Worm (Caenorhabditis elegans) whole organism, L4/young adult: ENCODE data around the gene Y116A8A.6.

Source experiments
- W03F9.2 ChIP-seq: fragments of 150-350 bp; optimal IDR thresholded peaks from 2 replicates; lab custom pipeline; 2014; ENCODE audit warnings: missing biosample characterization, missing genetic modification characterization
- dao-5 ChIP-seq: sonication (generic microtip); optimal IDR thresholded peaks from 2 replicates; lab custom pipeline; 2016; ENCODE audit warnings: missing genotype, missing genetic modification characterization, moderate library complexity, missing compliant biosample characterization
- him-1 ChIP-seq: sonication (generic microtip); optimal IDR thresholded peaks from 2 replicates; lab custom pipeline; 2016; ENCODE audit warnings: missing genotype, missing genetic modification reagents, missing genetic modification characterization, missing compliant biosample characterization

Y116A8A.6 gene

DNA sequence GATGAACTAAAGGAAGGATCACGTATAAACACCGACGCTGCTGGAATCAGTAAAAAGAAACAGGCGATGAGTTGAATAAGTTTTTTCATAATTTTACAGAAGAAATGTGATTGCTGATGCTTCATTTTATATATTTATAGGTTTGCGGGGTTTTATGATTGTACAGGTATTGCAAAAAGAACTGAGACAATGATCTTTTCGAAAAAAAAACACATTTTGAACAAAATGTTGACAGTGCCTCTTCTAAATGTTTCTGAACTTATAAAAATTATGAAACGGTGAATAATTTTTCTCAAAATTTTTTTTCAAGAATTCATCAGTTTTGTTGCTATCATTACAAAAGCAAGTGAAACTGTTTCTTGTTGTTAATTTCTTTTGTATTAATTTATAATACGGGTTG is 22.2 kb downstream of the Y116A8A.6 start, which contains the start of gene clec-193:
TSS of gene clec-193 (minus strand) at position 101 of the 400 bp plus-strand sequence.
- TF ChIP-seq dao-5 (tag; lab: Kevin White, UChicago) (no peak), him-1 (tag; lab: Kevin White, UChicago) (no peak), W03F9.2 (tag; lab: Kevin White, UChicago) (no peak)

DNA sequence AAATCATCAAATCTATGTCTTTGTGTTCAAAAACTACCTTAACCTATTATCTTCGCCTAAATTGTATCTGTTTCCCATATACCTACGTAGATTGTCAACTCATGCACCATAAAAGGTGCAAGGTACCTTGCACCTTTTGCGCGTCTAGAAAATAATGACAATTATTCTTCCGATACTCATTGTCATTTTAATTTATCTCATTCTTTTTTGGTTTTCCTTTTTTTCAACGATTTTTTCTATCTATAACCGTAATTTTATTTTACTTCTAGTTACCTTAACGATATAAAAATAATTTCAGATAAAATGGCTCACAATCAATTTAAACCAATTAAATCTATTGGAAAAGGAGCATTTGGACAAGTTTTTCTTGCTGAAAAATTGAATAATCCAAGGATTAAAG is 41.6 kb downstream of the Y116A8A.6 start, which contains the start of gene Y43D4A.6:
TSS of gene Y43D4A.6 (plus strand) at position 301 of the 400 bp plus-strand sequence.
- TF ChIP-seq him-1 (tag; lab: Kevin White, UChicago) (no peak), W03F9.2 (tag; lab: Kevin White, UChicago) (no peak), dao-5 (tag; lab: Kevin White, UChicago) (no peak)

DNA sequence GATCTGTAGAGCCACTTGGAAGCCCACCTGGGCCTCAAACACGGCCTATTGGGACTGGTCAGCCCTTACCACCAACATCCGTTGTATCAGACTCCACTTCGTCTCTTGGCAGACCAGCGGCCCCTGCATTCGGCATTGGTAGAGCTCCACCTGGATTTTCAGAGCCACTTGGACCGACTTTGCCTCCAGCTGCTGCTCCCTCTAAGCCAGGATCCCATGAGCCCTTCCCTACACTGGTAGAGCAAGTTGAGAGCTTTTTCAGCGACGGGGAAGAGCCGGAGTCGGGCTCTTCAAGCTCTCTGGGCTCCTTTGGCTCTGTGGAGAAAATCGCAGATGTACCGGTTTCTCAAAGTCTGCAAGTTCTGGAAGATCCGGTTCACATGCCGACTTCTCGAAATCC is 50.0 kb downstream of the Y116A8A.6 start:
- TF ChIP-seq W03F9.2 (tag; lab: Kevin White, UChicago) (no peak), dao-5 (tag; lab: Kevin White, UChicago) (no peak), him-1 (tag; lab: Kevin White, UChicago) (no peak)

DNA sequence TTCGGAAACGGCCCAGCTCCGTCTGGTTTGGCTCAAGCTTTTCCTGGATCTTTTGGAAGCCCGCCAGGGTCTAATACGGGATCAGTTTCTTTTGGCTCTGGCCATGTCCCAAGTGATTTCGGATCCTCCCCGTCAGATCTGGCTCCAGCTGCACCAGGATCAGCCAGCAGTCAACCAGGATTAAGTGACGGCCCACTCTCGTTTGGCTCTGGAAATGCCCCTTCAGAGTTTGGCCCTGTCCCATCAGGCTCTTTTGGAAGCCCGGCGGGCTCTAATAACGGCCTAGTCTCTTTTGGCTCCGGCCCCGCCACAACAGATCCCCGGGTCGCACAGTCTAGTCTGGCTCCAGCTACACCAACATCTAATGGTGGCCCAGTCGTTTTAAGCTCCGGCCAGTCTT is 50.8 kb downstream of the Y116A8A.6 start:
- TF ChIP-seq W03F9.2 (tag; lab: Kevin White, UChicago): no peak
- TF ChIP-seq him-1 (tag; lab: Kevin White, UChicago): no peak
- TF ChIP-seq dao-5 (tag; lab: Kevin White, UChicago): no peak

DNA sequence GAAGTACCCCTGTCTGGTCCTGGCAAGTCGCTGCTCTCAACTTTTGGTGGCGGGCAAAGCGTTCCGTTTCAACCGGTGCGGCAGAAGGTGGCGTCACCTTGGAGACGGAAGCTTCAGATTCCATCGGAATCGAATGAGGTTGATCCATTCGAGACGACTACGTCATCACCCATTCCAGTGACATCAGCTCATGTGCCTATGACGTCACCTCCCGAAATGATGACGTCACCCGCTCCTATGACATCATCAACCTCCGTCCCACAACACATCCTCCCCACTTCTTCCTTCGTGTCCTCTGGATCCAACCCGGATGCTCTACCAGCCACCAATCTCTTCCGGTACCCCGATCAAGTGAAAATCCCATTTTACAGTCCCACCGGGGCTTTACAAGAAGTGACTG is 51.7 kb downstream of the Y116A8A.6 start:
- TF ChIP-seq dao-5 (tag; lab: Kevin White, UChicago): no peak
- TF ChIP-seq him-1 (tag; lab: Kevin White, UChicago): no peak
- no peak for TF ChIP-seq W03F9.2 (tag; lab: Kevin White, UChicago)
